Worm (Caenorhabditis elegans) whole organism, midembryonic: ENCODE results near the gene ZK154.1.

Source experiments
- ref-1 ChIP-seq: fragments of 200-800 bp; sonication (Bioruptor generic); conservative IDR thresholded peaks from 2 replicates; pipeline ENCODE4 v1.3.6; 2022; ENCODE audit warnings: missing genetic modification reagents, missing genetic modification characterization, missing compliant biosample characterization
- ztf-23 ChIP-seq: fragments of 200-800 bp; sonication (Bioruptor generic); IDR thresholded peaks from 2 replicates; pipeline ENCODE4 v1.3.6; 2022; ENCODE audit warnings: missing genetic modification reagents, missing genetic modification characterization, missing compliant biosample characterization

DNA sequence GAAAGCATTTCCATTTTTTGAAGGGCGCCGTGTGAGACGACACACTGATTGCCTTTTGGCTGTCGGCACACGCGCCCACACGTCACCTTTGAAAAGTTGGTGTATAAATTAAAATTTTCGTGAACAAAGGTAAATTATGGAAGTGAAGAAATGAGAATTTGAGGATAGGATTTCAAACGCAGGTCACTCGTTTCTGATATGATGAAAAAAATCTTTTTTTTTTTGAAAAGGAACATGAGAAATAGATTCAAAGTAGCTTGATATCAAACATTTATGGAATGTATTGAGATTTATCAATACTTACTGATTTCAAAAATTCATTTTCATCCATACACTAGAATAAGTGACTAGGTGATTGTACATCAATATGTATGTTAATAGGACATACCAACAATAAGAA lies 38.2 kb downstream of the ZK154.1 start:
- TF ChIP-seq ref-1 (GFP tag; lab: Robert Waterston, UW) (no peak), ztf-23 (GFP tag; lab: Robert Waterston, UW) (no peak)
